Worm (Caenorhabditis elegans) whole organism, mixed stage, embryonic: ENCODE measurements around the gene svh-11.

Source experiments
- ceh-83 ChIP-seq: fragments of 200-800 bp; sonication (Bioruptor generic); optimal IDR thresholded peaks from 2 replicates; lab custom pipeline; 2018; ENCODE audit warnings: mild to moderate bottlenecking, missing genetic modification characterization, missing compliant biosample characterization
- drap-1 ChIP-seq: fragments of 200-800 bp; sonication (Bioruptor generic); optimal IDR thresholded peaks from 3 replicates; lab custom pipeline; 2018; ENCODE audit warnings: mild to moderate bottlenecking, missing genetic modification characterization, missing compliant biosample characterization
- lin-13 ChIP-seq: fragments of 150-350 bp; optimal IDR thresholded peaks from 2 replicates; lab custom pipeline; 2014; ENCODE audit warnings: missing biosample characterization, missing genetic modification characterization
- mab-5 ChIP-seq: fragments of 150-350 bp; optimal IDR thresholded peaks from 2 replicates; lab custom pipeline; 2014; ENCODE audit warnings: missing biosample characterization, missing genetic modification characterization
- nhr-237 ChIP-seq: fragments of 150-350 bp; optimal IDR thresholded peaks from 2 replicates; lab custom pipeline; 2014; ENCODE audit warnings: missing biosample characterization, missing genetic modification characterization
- unc-62 ChIP-seq: fragments of 150-350 bp; optimal IDR thresholded peaks from 2 replicates; lab custom pipeline; 2014; ENCODE audit warnings: missing biosample characterization, missing genetic modification reagents, missing genetic modification characterization
- ztf-11 ChIP-seq: fragments of 150-350 bp; optimal IDR thresholded peaks from 2 replicates; lab custom pipeline; 2014; ENCODE audit warnings: missing biosample characterization, missing genetic modification characterization

DNA sequence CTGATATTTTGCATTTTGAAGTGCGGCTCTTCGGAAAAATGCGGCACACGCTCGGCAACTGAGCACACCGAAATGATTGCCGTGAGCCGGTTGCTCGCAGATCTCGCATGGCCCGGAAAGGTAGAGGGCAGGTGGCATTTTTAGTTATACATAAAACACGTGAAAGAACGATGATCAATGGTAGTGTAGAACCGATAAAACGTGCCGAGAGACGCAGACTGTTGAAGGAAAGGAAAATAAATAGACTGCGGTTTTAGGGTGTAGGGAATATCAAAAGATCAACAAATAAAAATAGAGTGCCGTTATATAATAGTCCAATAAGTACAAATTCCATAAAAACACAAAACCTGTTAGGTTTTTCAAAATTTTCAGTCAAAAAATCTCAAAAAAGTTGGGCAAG is 5.0 kb downstream of the svh-11 start, which contains the start of gene nhr-133:
- TF ChIP-seq lin-13 (tag; lab: Kevin White, UChicago) (no peak), mab-5 (tag; lab: Kevin White, UChicago) (no peak), drap-1 (GFP tag; lab: Kevin White, UChicago) (no peak), nhr-237 (tag; lab: Kevin White, UChicago) (no peak), ceh-83 (no peak), unc-62 (GFP tag; lab: Kevin White, UChicago) (no peak), ztf-11 (tag; lab: Kevin White, UChicago) (no peak)
